Fruit fly (Drosophila melanogaster) whole organism, embryonic: ENCODE results near the gene ddbt.

Source experiments
- Atf6 ChIP-seq: fragments of 200-800 bp; sonication (Bioruptor generic); IDR thresholded peaks from 2 replicates; pipeline ENCODE4 v1.3.6; 2022; ENCODE audit warnings: missing biosample characterization, missing genetic modification characterization
- B-H2 ChIP-seq: fragments of 200-800 bp; sonication (Bioruptor generic); optimal IDR thresholded peaks from 2 replicates; lab custom pipeline; 2018; ENCODE audit warnings: missing biosample characterization, mild to moderate bottlenecking, missing genetic modification characterization
- BEAF-32 ChIP-seq: fragments of 200-800 bp; sonication (Bioruptor generic); optimal IDR thresholded peaks from 3 replicates; lab custom pipeline; 2017; ENCODE audit warnings: missing biosample characterization, missing genetic modification characterization, mild to moderate bottlenecking, moderate library complexity, missing genetic modification reagents
- Bgb ChIP-seq: fragments of 200-800 bp; sonication (Bioruptor generic); IDR thresholded peaks from 2 replicates; pipeline ENCODE4 v1.3.6; 2022; ENCODE audit warnings: missing biosample characterization, missing genetic modification characterization; ENCODE audit not compliant: partially characterized antibody
- CG12155 ChIP-seq: fragments of 200-800 bp; sonication (Bioruptor generic); optimal IDR thresholded peaks from 3 replicates; lab custom pipeline; 2016; ENCODE audit warnings: missing biosample characterization, missing genetic modification characterization
- CG13296 ChIP-seq: fragments of 200-800 bp; sonication (Bioruptor generic); optimal IDR thresholded peaks from 3 replicates; lab custom pipeline; 2018; ENCODE audit warnings: missing biosample characterization, mild to moderate bottlenecking, missing genetic modification characterization
- CG14965 ChIP-seq: fragments of 200-800 bp; sonication (Bioruptor generic); optimal IDR thresholded peaks from 2 replicates; lab custom pipeline; 2016; ENCODE audit warnings: missing biosample characterization, missing genetic modification characterization, borderline replicate concordance
- CG15514 ChIP-seq: fragments of 200-800 bp; sonication (Bioruptor generic); optimal IDR thresholded peaks from 3 replicates; lab custom pipeline; 2017; ENCODE audit warnings: missing biosample characterization, missing genetic modification characterization, mild to moderate bottlenecking, moderate library complexity, missing genetic modification reagents
- CG15696 ChIP-seq: fragments of 200-800 bp; sonication (Bioruptor generic); optimal IDR thresholded peaks from 2 replicates; lab custom pipeline; 2019; ENCODE audit warnings: missing biosample characterization, mild to moderate bottlenecking, missing genetic modification characterization, moderate library complexity
- CG16813 ChIP-seq: fragments of 200-800 bp; sonication (Bioruptor generic); IDR thresholded peaks from 3 replicates; pipeline ENCODE4 v1.3.6; 2022; ENCODE audit warnings: missing biosample characterization, missing genetic modification characterization; ENCODE audit not compliant: partially characterized antibody
- CG2712 ChIP-seq: fragments of 200-800 bp; optimal IDR thresholded peaks from 3 replicates; lab custom pipeline; 2019; ENCODE audit warnings: missing biosample characterization, mild to moderate bottlenecking, missing genetic modification characterization, moderate library complexity
- CG3407 ChIP-seq: fragments of 200-800 bp; sonication (Bioruptor generic); optimal IDR thresholded peaks from 2 replicates; lab custom pipeline; 2018; ENCODE audit warnings: missing biosample characterization, mild to moderate bottlenecking, missing genetic modification characterization
- CG4854 ChIP-seq: fragments of 200-800 bp; sonication (Bioruptor generic); optimal IDR thresholded peaks from 2 replicates; lab custom pipeline; 2016; ENCODE audit warnings: missing biosample characterization, missing genetic modification characterization, inconsistent platforms
- CG6791 ChIP-seq: fragments of 200-800 bp; sonication (Bioruptor generic); IDR thresholded peaks from 3 replicates; pipeline ENCODE4 v1.3.6; 2022; ENCODE audit warnings: missing biosample characterization, missing genetic modification characterization; ENCODE audit not compliant: partially characterized antibody
- CG7745 ChIP-seq: fragments of 200-800 bp; sonication (Bioruptor generic); optimal IDR thresholded peaks from 2 replicates; lab custom pipeline; 2018; ENCODE audit warnings: missing biosample characterization, mild to moderate bottlenecking, missing genetic modification characterization, moderate library complexity
- CG7786 ChIP-seq: fragments of 200-800 bp; sonication (Bioruptor generic); optimal IDR thresholded peaks from 2 replicates; lab custom pipeline; 2016; ENCODE audit warnings: missing biosample characterization, missing genetic modification characterization
- CG7987 ChIP-seq: fragments of 200-800 bp; sonication (Bioruptor generic); optimal IDR thresholded peaks from 2 replicates; lab custom pipeline; 2018; ENCODE audit warnings: missing biosample characterization, mild to moderate bottlenecking, missing genetic modification characterization, moderate library complexity
- CG8281 ChIP-seq: fragments of 200-800 bp; sonication (Bioruptor generic); optimal IDR thresholded peaks from 2 replicates; lab custom pipeline; 2018; ENCODE audit warnings: missing biosample characterization, mild to moderate bottlenecking, missing genetic modification characterization, moderate library complexity
- CG8388 ChIP-seq: fragments of 200-800 bp; sonication (Bioruptor generic); optimal IDR thresholded peaks from 2 replicates; lab custom pipeline; 2019; ENCODE audit warnings: missing biosample characterization, mild to moderate bottlenecking, missing genetic modification characterization, moderate library complexity
- CoRest ChIP-seq: fragments of 200-800 bp; sonication (Bioruptor generic); optimal IDR thresholded peaks from 3 replicates; lab custom pipeline; 2018; ENCODE audit warnings: missing biosample characterization, mild to moderate bottlenecking, missing genetic modification characterization, moderate library complexity
- Dfd ChIP-seq, 2 experiments: fragments of >200 bp; optimal IDR thresholded peaks; 2 replicates each; lab custom pipeline; 2017; ENCODE audit warnings: missing biosample characterization in 2 of 2, missing genetic modification characterization in 2 of 2
- Doc3 ChIP-seq: fragments of 200-800 bp; sonication (Bioruptor generic); IDR thresholded peaks from 3 replicates; pipeline ENCODE4 v1.3.6; 2022; ENCODE audit warnings: missing biosample characterization, missing genetic modification characterization; ENCODE audit not compliant: partially characterized antibody
- Dp ChIP-seq: fragments of 200-800 bp; sonication (Bioruptor generic); optimal IDR thresholded peaks from 2 replicates; lab custom pipeline; 2018; ENCODE audit warnings: missing biosample characterization, mild to moderate bottlenecking, missing genetic modification characterization, moderate library complexity
- Dref ChIP-seq: fragments of 200-800 bp; sonication (Bioruptor generic); IDR thresholded peaks from 2 replicates; pipeline ENCODE4 v1.3.6; 2022; ENCODE audit warnings: missing biosample characterization, missing genetic modification characterization
- Fer2 ChIP-seq: fragments of 200-800 bp; sonication (Bioruptor generic); optimal IDR thresholded peaks from 2 replicates; lab custom pipeline; 2018; ENCODE audit warnings: missing biosample characterization, mild to moderate bottlenecking, missing genetic modification characterization, moderate library complexity
- Nf-YC ChIP-seq: fragments of 200-800 bp; optimal IDR thresholded peaks from 3 replicates; lab custom pipeline; 2019; ENCODE audit warnings: missing biosample characterization, mild to moderate bottlenecking, missing genetic modification characterization, moderate library complexity
- Rx ChIP-seq: fragments of 200-800 bp; sonication (Bioruptor generic); IDR thresholded peaks from 2 replicates; pipeline ENCODE4 v1.3.6; 2022; ENCODE audit warnings: missing biosample characterization, missing genetic modification characterization
- Side ChIP-seq: fragments of 200-800 bp; sonication (Bioruptor generic); optimal IDR thresholded peaks from 2 replicates; lab custom pipeline; 2016; ENCODE audit warnings: missing biosample characterization, missing genetic modification characterization
- Ssrp ChIP-seq: fragments of 200-800 bp; sonication (Bioruptor generic); optimal IDR thresholded peaks from 2 replicates; lab custom pipeline; 2018; ENCODE audit warnings: missing biosample characterization, mild to moderate bottlenecking, missing genetic modification characterization, moderate library complexity
- TFAM ChIP-seq: fragments of 200-800 bp; sonication (Bioruptor generic); optimal IDR thresholded peaks from 2 replicates; lab custom pipeline; 2017; ENCODE audit warnings: missing biosample characterization, missing genetic modification characterization, inconsistent platforms
- ato ChIP-seq: fragments of 200-800 bp; sonication (Bioruptor generic); IDR thresholded peaks from 2 replicates; pipeline ENCODE4 v1.3.6; 2022; ENCODE audit warnings: missing biosample characterization, missing genetic modification characterization; ENCODE audit not compliant: partially characterized antibody
- bcd ChIP-seq: fragments of 200-800 bp; sonication (Bioruptor generic); optimal IDR thresholded peaks from 2 replicates; lab custom pipeline; 2017; ENCODE audit warnings: missing biosample characterization, mild to moderate bottlenecking, missing genetic modification characterization
- croc ChIP-seq: fragments of 200-800 bp; sonication (Bioruptor generic); conservative IDR thresholded peaks from 3 replicates; pipeline ENCODE4 v1.3.6; 2022; ENCODE audit warnings: missing biosample characterization, missing genetic modification characterization
- dysf ChIP-seq: fragments of 200-800 bp; sonication (Bioruptor generic); IDR thresholded peaks from 3 replicates; pipeline ENCODE4 v1.3.6; 2022; ENCODE audit warnings: missing biosample characterization, missing genetic modification characterization
- exex ChIP-seq: fragments of 200-800 bp; sonication (Bioruptor generic); optimal IDR thresholded peaks from 4 replicates; lab custom pipeline; 2018; ENCODE audit warnings: missing biosample characterization, mild to moderate bottlenecking, missing genetic modification characterization, moderate library complexity
- gcm2 ChIP-seq: fragments of 200-800 bp; sonication (Bioruptor generic); optimal IDR thresholded peaks from 2 replicates; lab custom pipeline; 2016; ENCODE audit warnings: missing biosample characterization, missing genetic modification characterization
- gsb ChIP-seq: fragments of 200-800 bp; sonication (Bioruptor generic); IDR thresholded peaks from 2 replicates; pipeline ENCODE4 v1.3.6; 2022; ENCODE audit warnings: missing biosample characterization, missing genetic modification characterization
- gt ChIP-seq: fragments of 200-800 bp; sonication (Bioruptor generic); IDR thresholded peaks from 2 replicates; pipeline ENCODE4 v1.3.6; 2022; ENCODE audit warnings: missing biosample characterization, missing genetic modification characterization
- hb ChIP-seq: fragments of 200-800 bp; sonication (Bioruptor generic); IDR thresholded peaks from 3 replicates; pipeline ENCODE4 v1.3.6; 2022; ENCODE audit warnings: missing biosample characterization, missing genetic modification characterization; ENCODE audit not compliant: partially characterized antibody
- hbn ChIP-seq: fragments of 200-800 bp; sonication (Bioruptor generic); IDR thresholded peaks from 2 replicates; pipeline ENCODE4 v1.3.6; 2022; ENCODE audit warnings: missing biosample characterization, missing genetic modification characterization; ENCODE audit not compliant: partially characterized antibody
- her ChIP-seq: fragments of 200-800 bp; sonication (Bioruptor generic); optimal IDR thresholded peaks from 2 replicates; lab custom pipeline; 2016; ENCODE audit warnings: missing biosample characterization, missing genetic modification characterization
- insv ChIP-seq, 2 experiments: fragments of 200-800 bp; sonication (Bioruptor generic); optimal IDR thresholded peaks; 3 replicates each; lab custom pipeline; 2016 to 2018; ENCODE audit warnings: missing biosample characterization in 2 of 2, missing genetic modification characterization in 2 of 2
- mirr ChIP-seq: fragments of 200-800 bp; sonication (Bioruptor generic); optimal IDR thresholded peaks from 3 replicates; lab custom pipeline; 2018; ENCODE audit warnings: missing biosample characterization, mild to moderate bottlenecking, missing genetic modification characterization
- nmo ChIP-seq: fragments of 200-800 bp; sonication (Bioruptor generic); optimal IDR thresholded peaks from 2 replicates; lab custom pipeline; 2018; ENCODE audit warnings: missing biosample characterization, mild to moderate bottlenecking, missing genetic modification characterization, moderate library complexity
- pho ChIP-seq: fragments of 200-800 bp; sonication (Bioruptor generic); optimal IDR thresholded peaks from 2 replicates; lab custom pipeline; 2016; ENCODE audit warnings: missing biosample characterization, missing genetic modification characterization
- sr ChIP-seq: fragments of 200-800 bp; sonication (Bioruptor generic); IDR thresholded peaks from 3 replicates; pipeline ENCODE4 v1.3.6; 2022; ENCODE audit warnings: missing biosample characterization, missing genetic modification characterization
- tio ChIP-seq: fragments of 200-800 bp; sonication (Bioruptor generic); optimal IDR thresholded peaks from 2 replicates; lab custom pipeline; 2017; ENCODE audit warnings: missing biosample characterization, missing genetic modification characterization, inconsistent platforms
- unpg ChIP-seq: fragments of 200-800 bp; sonication (Bioruptor generic); optimal IDR thresholded peaks from 3 replicates; lab custom pipeline; 2018; ENCODE audit warnings: missing biosample characterization, mild to moderate bottlenecking, missing genetic modification characterization, moderate library complexity
- zfh2 ChIP-seq: fragments of 200-800 bp; sonication (Bioruptor generic); optimal IDR thresholded peaks from 2 replicates; lab custom pipeline; 2016; ENCODE audit warnings: missing biosample characterization, missing genetic modification characterization

ddbt gene

dm6 chr3L:329153-329698 lies 12.3 kb downstream of the ddbt start (continued):
- TF ChIP-seq CG7745, result no peak
- TF ChIP-seq Doc3 (GFP tag; lab: Robert Waterston, UW), result no peak
- no peak for TF ChIP-seq gsb (GFP tag; lab: Robert Waterston, UW)
- peak; percentile 16 for TF ChIP-seq Side (GFP tag; lab: Kevin White, UChicago)
- TF ChIP-seq CG4854 (GFP tag; lab: Kevin White, UChicago), result no peak
- TF ChIP-seq Fer2 (tag; lab: Kevin White, UChicago), result peak; percentile 3
- peak; percentile 19 for TF ChIP-seq unpg (GFP tag; lab: Kevin White, UChicago)
- no peak for TF ChIP-seq dysf (GFP tag; lab: Robert Waterston, UW)
- TF ChIP-seq CG7987, result peak; percentile 27
- TF ChIP-seq exex, result no peak
- TF ChIP-seq Ssrp (tag; lab: Kevin White, UChicago), result no peak
- TF ChIP-seq pho (GFP tag; lab: Kevin White, UChicago), result no peak
- peak; percentile 71 for TF ChIP-seq Dref (GFP tag; lab: Robert Waterston, UW)
- no peak for TF ChIP-seq sr (GFP tag; lab: Robert Waterston, UW)
- TF ChIP-seq Rx (GFP tag; lab: Robert Waterston, UW), result no peak
- peak; percentile 86 for TF ChIP-seq CG8388 (GFP tag; lab: Kevin White, UChicago)
- TF ChIP-seq Atf6 (GFP tag; lab: Robert Waterston, UW), result no peak
- peak; percentile 45 for TF ChIP-seq mirr
- peak; percentile 3 for TF ChIP-seq CoRest (tag; lab: Kevin White, UChicago)
- TF ChIP-seq tio (GFP tag; lab: Kevin White, UChicago), result no peak
- peak; percentile 57 for TF ChIP-seq Dp (GFP tag; lab: Kevin White, UChicago)
- TF ChIP-seq zfh2 (GFP tag; lab: Kevin White, UChicago), result no peak
- peak; percentile 24 for TF ChIP-seq B-H2 (GFP tag; lab: Kevin White, UChicago)
- TF ChIP-seq Nf-YC (tag; lab: Kevin White, UChicago), result peak; percentile 10
- peak; percentile 70 for TF ChIP-seq CG13296
- TF ChIP-seq TFAM, result no peak
- TF ChIP-seq CG12155 (GFP tag; lab: Kevin White, UChicago), result no peak
- peak; percentile 53 for TF ChIP-seq BEAF-32 (GFP tag; lab: Kevin White, UChicago)
- no peak for TF ChIP-seq CG14965 (GFP tag; lab: Kevin White, UChicago)
- no peak for TF ChIP-seq CG7786
- no peak for TF ChIP-seq CG15696 (tag; lab: Kevin White, UChicago)
- TF ChIP-seq her (GFP tag; lab: Kevin White, UChicago), result peak; percentile 38
- peak; percentile 64 for TF ChIP-seq CG15514
- TF ChIP-seq hb (GFP tag; lab: Robert Waterston, UW), result no peak
- TF ChIP-seq nmo (GFP tag; lab: Kevin White, UChicago), result peak; percentile 5
- TF ChIP-seq Bgb (GFP tag; lab: Robert Waterston, UW), result peak; percentile 42; the same call in 1 of the 2 replicates
- no peak for TF ChIP-seq insv (GFP tag; optimal IDR thresholded peaks at IDR 0.05; lab: Kevin White, UChicago)
- no peak for TF ChIP-seq croc
- TF ChIP-seq gt (GFP tag; lab: Robert Waterston, UW), result no peak
- no peak for TF ChIP-seq CG8281
- TF ChIP-seq CG3407 (GFP tag; lab: Kevin White, UChicago), result no peak
- TF ChIP-seq gcm2 (GFP tag; lab: Kevin White, UChicago), result no peak
- no peak; the same call in 1 of the 2 replicates for TF ChIP-seq hbn (GFP tag; lab: Robert Waterston, UW)
- TF ChIP-seq bcd (GFP tag; lab: Kevin White, UChicago), result peak; percentile 30
- no peak for TF ChIP-seq ato (GFP tag; lab: Robert Waterston, UW)
- TF ChIP-seq CG16813 (GFP tag; lab: Robert Waterston, UW), result peak; percentile 33; the same call in 1 of the 3 replicates
- peak; percentile 35; the same call in 1 of the 3 replicates for TF ChIP-seq CG6791
- TF ChIP-seq Dfd (GFP tag; optimal IDR thresholded peaks at IDR 0.05; lab: Kevin White, UChicago), result no peak
- no peak for TF ChIP-seq CG2712 (tag; lab: Kevin White, UChicago)
